Worm (Caenorhabditis elegans) whole organism, L3 larva: ENCODE measurements around the gene hpo-38.

Source experiments
- nfya-1 ChIP-seq: sonication (generic microtip); optimal IDR thresholded peaks from 2 replicates; lab custom pipeline; 2017; ENCODE audit warnings: missing genetic modification characterization, mild to moderate bottlenecking, missing compliant biosample characterization, antibody characterized with exemption, moderate library complexity; ENCODE audit not compliant: insufficient read depth
- nhr-23 ChIP-seq: fragments of 150-350 bp; optimal IDR thresholded peaks from 2 replicates; lab custom pipeline; 2014; ENCODE audit warnings: missing biosample characterization, missing genetic modification reagents, missing genetic modification characterization
- nhr-237 ChIP-seq: fragments of 150-350 bp; optimal IDR thresholded peaks from 2 replicates; lab custom pipeline; 2014; ENCODE audit warnings: missing biosample characterization, missing genetic modification characterization
- pha-4 ChIP-seq: fragments of 150-350 bp; optimal IDR thresholded peaks from 2 replicates; lab custom pipeline; 2014; ENCODE audit warnings: missing biosample characterization, missing genetic modification reagents, missing genetic modification characterization

DNA sequence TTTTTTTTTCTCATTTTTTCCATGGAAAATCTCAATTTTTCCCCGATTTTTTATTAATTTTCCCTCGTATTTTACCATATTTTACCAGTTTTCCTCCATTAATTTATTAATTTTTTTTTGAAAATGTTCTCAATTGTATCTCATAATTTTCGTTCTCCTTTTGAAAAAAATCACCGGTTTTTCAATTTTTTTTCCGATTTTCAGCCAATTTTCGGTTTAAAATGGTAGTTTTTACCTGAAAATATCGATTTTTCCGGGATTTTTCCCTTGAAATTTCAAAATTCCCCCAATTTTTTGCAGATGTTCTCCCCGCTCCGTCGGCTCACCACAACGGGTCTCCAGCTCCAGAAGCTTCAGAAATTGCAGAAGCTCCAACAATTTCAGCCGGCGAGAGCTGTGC lies 53.6 kb downstream of the hpo-38 start, which contains the start of gene taco-1:
- TF ChIP-seq nhr-23 (tag; lab: Kevin White, UChicago) (no peak), nfya-1 (no peak), pha-4 (no peak), nhr-237 (tag; lab: Kevin White, UChicago) (no peak)
